Worm (Caenorhabditis elegans) whole organism, mixed stage, embryonic: ENCODE measurements around the gene C39D10.1.

Experiments
- ceh-43 ChIP-seq: fragments of 200-800 bp; sonication (Bioruptor generic); optimal IDR thresholded peaks from 2 replicates; lab custom pipeline; 2018; ENCODE audit warnings: mild to moderate bottlenecking, missing genetic modification characterization, moderate library complexity, missing compliant biosample characterization
- flh-1 ChIP-seq: fragments of 200-800 bp; sonication (Bioruptor generic); optimal IDR thresholded peaks from 2 replicates; lab custom pipeline; 2018; ENCODE audit warnings: mild to moderate bottlenecking, missing genetic modification characterization, moderate library complexity, missing compliant biosample characterization
- unc-62 ChIP-seq: fragments of 150-350 bp; optimal IDR thresholded peaks from 2 replicates; lab custom pipeline; 2014; ENCODE audit warnings: missing biosample characterization, missing genetic modification reagents, missing genetic modification characterization

- TF ChIP-seq flh-1 (GFP tag; lab: Kevin White, UChicago) (no peak), ceh-43 (GFP tag; lab: Kevin White, UChicago) (no peak), unc-62 (GFP tag; lab: Kevin White, UChicago) (no peak)
These were observed 46.9 kb downstream of the C39D10.1 start for ce11 chrX:7953695-7954094.
